Worm (Caenorhabditis elegans) whole organism, early embryonic: ENCODE results near the gene Y39G8B.9.
A peak's percentile ranks its signal among the peaks of the same experiment; 100 is the strongest.
"Not testable (repeated sequence)": the region's sequence is repeated elsewhere in the genome, so short reads cannot be mapped to it uniquely, and the experiment has no call there.

ENCODE experiments used
- B0310.2 ChIP-seq: sonication (generic microtip); optimal IDR thresholded peaks from 2 replicates; lab custom pipeline; 2016; ENCODE audit warnings: mild to moderate bottlenecking, missing genetic modification characterization, missing compliant biosample characterization
- ama-1 ChIP-seq: fragments of 150-350 bp; optimal IDR thresholded peaks from 2 replicates; lab custom pipeline; 2014
- ceh-13 ChIP-seq: fragments of 200-800 bp; sonication (Bioruptor generic); optimal IDR thresholded peaks from 2 replicates; lab custom pipeline; 2018; ENCODE audit warnings: mild to moderate bottlenecking, missing genetic modification characterization, missing compliant biosample characterization
- ets-7 ChIP-seq: sonication (generic microtip); optimal IDR thresholded peaks from 2 replicates; lab custom pipeline; 2016; ENCODE audit warnings: missing genotype, missing genetic modification characterization, missing compliant biosample characterization
- hmbx-1 ChIP-seq: sonication (generic microtip); optimal IDR thresholded peaks from 2 replicates; lab custom pipeline; 2016; ENCODE audit warnings: mild to moderate bottlenecking, missing genetic modification characterization, missing compliant biosample characterization
- hnd-1 ChIP-seq: sonication (generic microtip); optimal IDR thresholded peaks from 2 replicates; lab custom pipeline; 2016; ENCODE audit warnings: missing genetic modification characterization, missing compliant biosample characterization
- scrt-1 ChIP-seq: fragments of 200-800 bp; sonication (Bioruptor generic); IDR thresholded peaks from 2 replicates; pipeline ENCODE4 v1.3.6; 2022; ENCODE audit warnings: missing genetic modification characterization, missing compliant biosample characterization
- sea-1 ChIP-seq: fragments of 200-800 bp; sonication (Bioruptor generic); conservative IDR thresholded peaks from 2 replicates; pipeline ENCODE4 v1.3.6; 2022; ENCODE audit warnings: missing genetic modification characterization, missing compliant biosample characterization
- tra-4 ChIP-seq: sonication (generic microtip); optimal IDR thresholded peaks from 2 replicates; lab custom pipeline; 2017; ENCODE audit warnings: missing genetic modification characterization, missing compliant biosample characterization

DNA sequence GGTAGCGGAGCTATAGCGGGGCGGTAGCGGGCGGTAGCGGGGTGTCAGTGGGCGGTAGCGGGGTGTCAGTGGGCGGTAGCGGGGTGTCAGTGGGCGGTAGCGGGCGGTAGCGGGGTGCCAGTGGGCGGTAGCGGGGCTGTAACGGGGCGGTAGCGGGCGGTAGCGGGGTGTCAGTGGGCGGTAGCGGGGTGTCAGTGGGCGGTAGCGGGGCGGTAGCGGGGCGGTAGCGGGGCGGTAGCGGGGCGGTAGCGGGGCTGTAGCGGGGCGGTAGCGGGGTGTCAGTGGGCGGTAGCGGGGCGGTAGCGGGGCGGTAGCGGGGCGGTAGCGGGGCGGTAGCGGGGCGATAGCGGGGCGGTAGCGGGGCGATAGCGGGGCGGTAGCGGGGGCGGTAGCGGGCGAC lies 38.5 kb downstream of the Y39G8B.9 start:
- TF ChIP-seq tra-4; ama-1 (lab: Kevin White, UChicago); hnd-1 (tag; lab: Kevin White, UChicago); ets-7 (tag; lab: Kevin White, UChicago); B0310.2 (tag; lab: Kevin White, UChicago); hmbx-1 (tag; lab: Kevin White, UChicago); ceh-13 (GFP tag; lab: Kevin White, UChicago): not testable (repeated sequence)
- TF ChIP-seq scrt-1 (GFP tag; lab: Robert Waterston, UW) (0 out of 2 replicates have a peak, but pooled peaks have one; percentile 43), sea-1 (0 out of 2 replicates have a peak, but pooled peaks have one; percentile 51)
